Worm (Caenorhabditis elegans) whole organism, young adult: ENCODE results near the gene gbb-2.

ENCODE experiments used
- B0019.2 ChIP-seq: fragments of 200-800 bp; sonication (Bioruptor generic); conservative IDR thresholded peaks from 2 replicates; pipeline ENCODE4 v1.3.6; 2022; ENCODE audit warnings: missing genetic modification reagents, missing genetic modification characterization, missing compliant biosample characterization
- B0035.1 ChIP-seq: sonication (generic microtip); optimal IDR thresholded peaks from 2 replicates; lab custom pipeline; 2016; ENCODE audit warnings: missing genetic modification characterization, mild to moderate bottlenecking, missing compliant biosample characterization, missing genotype, missing genetic modification reagents
- F22D6.2 ChIP-seq: sonication (generic microtip); optimal IDR thresholded peaks from 2 replicates; lab custom pipeline; 2016; ENCODE audit warnings: mild to moderate bottlenecking, missing genetic modification characterization, missing compliant biosample characterization
- F23B12.7 ChIP-seq: sonication (generic microtip); optimal IDR thresholded peaks from 2 replicates; lab custom pipeline; 2017; ENCODE audit warnings: missing genetic modification characterization, mild to moderate bottlenecking, missing compliant biosample characterization, antibody characterized with exemption, moderate library complexity; ENCODE audit not compliant: insufficient read depth
- F33H1.4 ChIP-seq: fragments of 200-800 bp; sonication (Bioruptor generic); IDR thresholded peaks from 2 replicates; pipeline ENCODE4 v1.3.6; 2022; ENCODE audit warnings: missing genetic modification reagents, missing genetic modification characterization, missing compliant biosample characterization
- F39B2.1 ChIP-seq: fragments of 200-800 bp; sonication (Bioruptor generic); IDR thresholded peaks from 2 replicates; pipeline ENCODE4 v1.3.6; 2022; ENCODE audit warnings: missing genetic modification reagents, missing genetic modification characterization, missing compliant biosample characterization
- F52B5.7 ChIP-seq: sonication (generic microtip); optimal IDR thresholded peaks from 2 replicates; lab custom pipeline; 2016; ENCODE audit warnings: mild to moderate bottlenecking, missing genetic modification characterization, missing compliant biosample characterization
- F57A8.1 ChIP-seq: fragments of 200-800 bp; sonication (Bioruptor generic); optimal IDR thresholded peaks from 2 replicates; lab custom pipeline; 2018; ENCODE audit warnings: mild to moderate bottlenecking, missing genetic modification characterization, moderate library complexity, missing compliant biosample characterization
- K12H6.12 ChIP-seq: fragments of 200-800 bp; sonication (Bioruptor generic); optimal IDR thresholded peaks from 2 replicates; lab custom pipeline; 2018; ENCODE audit warnings: mild to moderate bottlenecking, missing genetic modification characterization, missing compliant biosample characterization
- Y53F4B.3 ChIP-seq: fragments of 200-800 bp; sonication (Bioruptor generic); IDR thresholded peaks from 2 replicates; pipeline ENCODE4 v1.3.6; 2022; ENCODE audit warnings: missing genetic modification reagents, missing genetic modification characterization, missing compliant biosample characterization
- Y53G8AR.9 ChIP-seq: fragments of 200-800 bp; sonication (Bioruptor generic); conservative IDR thresholded peaks from 2 replicates; pipeline ENCODE4 v1.3.6; 2022; ENCODE audit warnings: missing genetic modification reagents, missing genetic modification characterization, missing compliant biosample characterization
- ZK185.1 ChIP-seq: sonication (generic microtip); optimal IDR thresholded peaks from 2 replicates; lab custom pipeline; 2016; ENCODE audit warnings: mild to moderate bottlenecking, missing genetic modification characterization, missing compliant biosample characterization; ENCODE audit not compliant: poor library complexity, severe bottlenecking
- ama-1 ChIP-seq, 3 experiments: fragments of 150-350 bp in 1 of 3; sonication (generic microtip) in 2 of 3; optimal IDR thresholded peaks; 2 replicates each; lab custom pipeline; 2014 to 2018; ENCODE audit warnings: missing biosample characterization in 2 of 3, missing genetic modification characterization in 2 of 3, missing genetic modification reagents in 2 of 3
- attf-3 ChIP-seq: fragments of 200-800 bp; sonication (Bioruptor generic); conservative IDR thresholded peaks from 2 replicates; pipeline ENCODE4 v1.3.6; 2022; ENCODE audit warnings: missing genetic modification reagents, missing genetic modification characterization, missing compliant biosample characterization
- bed-1 ChIP-seq: fragments of 200-800 bp; sonication (Bioruptor generic); IDR thresholded peaks from 2 replicates; pipeline ENCODE4 v1.3.6; 2022; ENCODE audit warnings: missing genetic modification reagents, missing genetic modification characterization, missing compliant biosample characterization
- bed-2 ChIP-seq: fragments of 200-800 bp; sonication (Bioruptor generic); IDR thresholded peaks from 2 replicates; pipeline ENCODE4 v1.3.6; 2022; ENCODE audit warnings: missing genetic modification reagents, missing genetic modification characterization, missing compliant biosample characterization
- ceh-100 ChIP-seq: fragments of 200-800 bp; sonication (Bioruptor generic); IDR thresholded peaks from 2 replicates; pipeline ENCODE4 v1.3.6; 2022; ENCODE audit warnings: missing genetic modification reagents, missing genetic modification characterization, missing compliant biosample characterization
- ceh-27 ChIP-seq: fragments of 200-800 bp; sonication (Bioruptor generic); optimal IDR thresholded peaks from 2 replicates; lab custom pipeline; 2018; ENCODE audit warnings: mild to moderate bottlenecking, missing genetic modification characterization, moderate library complexity, missing compliant biosample characterization
- ceh-40 ChIP-seq: fragments of 200-800 bp; sonication (Bioruptor generic); IDR thresholded peaks from 2 replicates; pipeline ENCODE4 v1.3.6; 2022; ENCODE audit warnings: missing genetic modification characterization, missing compliant biosample characterization
- ceh-58 ChIP-seq: fragments of 200-800 bp; sonication (Bioruptor generic); IDR thresholded peaks from 2 replicates; pipeline ENCODE4 v1.3.6; 2022; ENCODE audit warnings: missing genetic modification characterization, missing compliant biosample characterization
- ceh-79 ChIP-seq: sonication (generic microtip); optimal IDR thresholded peaks from 2 replicates; lab custom pipeline; 2017; ENCODE audit warnings: mild to moderate bottlenecking, missing genetic modification characterization, missing compliant biosample characterization
- die-1 ChIP-seq: sonication (generic microtip); optimal IDR thresholded peaks from 2 replicates; lab custom pipeline; 2016; ENCODE audit warnings: missing genotype, mild to moderate bottlenecking, missing genetic modification characterization, missing compliant biosample characterization
- dox-1 ChIP-seq: fragments of 200-800 bp; sonication (Bioruptor generic); IDR thresholded peaks from 2 replicates; pipeline ENCODE4 v1.3.6; 2022; ENCODE audit warnings: missing genetic modification reagents, missing genetic modification characterization, missing compliant biosample characterization
- efl-1 ChIP-seq: fragments of 150-350 bp; optimal IDR thresholded peaks from 2 replicates; lab custom pipeline; 2014; ENCODE audit warnings: missing biosample characterization, missing genetic modification reagents, missing genetic modification characterization
- egl-18 ChIP-seq: fragments of 200-800 bp; sonication (Bioruptor generic); IDR thresholded peaks from 2 replicates; pipeline ENCODE4 v1.3.6; 2022; ENCODE audit warnings: missing genetic modification reagents, missing genetic modification characterization, missing compliant biosample characterization
- egrh-3 ChIP-seq: fragments of 200-800 bp; sonication (Bioruptor generic); IDR thresholded peaks from 2 replicates; pipeline ENCODE4 v1.3.6; 2022; ENCODE audit warnings: missing genetic modification reagents, missing genetic modification characterization, missing compliant biosample characterization
- fkh-3 ChIP-seq: sonication (generic microtip); optimal IDR thresholded peaks from 2 replicates; lab custom pipeline; 2016; ENCODE audit warnings: mild to moderate bottlenecking, missing genetic modification characterization, missing compliant biosample characterization
- hmg-20 ChIP-seq: fragments of 200-800 bp; sonication (Bioruptor generic); IDR thresholded peaks from 2 replicates; pipeline ENCODE4 v1.3.6; 2022; ENCODE audit warnings: missing genetic modification reagents, missing genetic modification characterization, missing compliant biosample characterization
- hsf-1 ChIP-seq: fragments of 200-800 bp; sonication (Bioruptor generic); IDR thresholded peaks from 2 replicates; pipeline ENCODE4 v1.3.6; 2022; ENCODE audit warnings: missing genetic modification reagents, missing genetic modification characterization, missing compliant biosample characterization
- lag-1 ChIP-seq: fragments of 200-800 bp; sonication (Bioruptor generic); IDR thresholded peaks from 2 replicates; pipeline ENCODE4 v1.3.6; 2022; ENCODE audit warnings: missing genetic modification reagents, missing genetic modification characterization, missing compliant biosample characterization
- let-607 ChIP-seq, 2 experiments: fragments of 200-800 bp in 1 of 2; sonication (Bioruptor generic) in 1 of 2; sonication (generic microtip) in 1 of 2; optimal IDR thresholded peaks; 2 replicates each; lab custom pipeline; 2016 to 2018; ENCODE audit warnings: mild to moderate bottlenecking in 2 of 2, missing compliant biosample characterization in 2 of 2, missing genetic modification characterization in 2 of 2, moderate library complexity in 2 of 2, missing genotype in 1 of 2
- lin-26 ChIP-seq: fragments of 200-800 bp; sonication (Bioruptor generic); IDR thresholded peaks from 2 replicates; pipeline ENCODE4 v1.3.6; 2022; ENCODE audit warnings: missing genetic modification reagents, missing genetic modification characterization, missing compliant biosample characterization
- lin-54 ChIP-seq: fragments of 200-800 bp; sonication (Bioruptor generic); optimal IDR thresholded peaks from 2 replicates; lab custom pipeline; 2018; ENCODE audit warnings: mild to moderate bottlenecking, missing genetic modification characterization, missing compliant biosample characterization
- lsl-1 ChIP-seq: fragments of 200-800 bp; sonication (Bioruptor generic); optimal IDR thresholded peaks from 2 replicates; lab custom pipeline; 2018; ENCODE audit warnings: mild to moderate bottlenecking, missing genetic modification characterization, moderate library complexity, missing compliant biosample characterization
- madf-8 ChIP-seq: fragments of 200-800 bp; sonication (Bioruptor generic); conservative IDR thresholded peaks from 2 replicates; pipeline ENCODE4 v1.3.6; 2022; ENCODE audit warnings: missing genetic modification reagents, missing genetic modification characterization, missing compliant biosample characterization
- mel-28 ChIP-seq: sonication (generic microtip); optimal IDR thresholded peaks from 2 replicates; lab custom pipeline; 2016; ENCODE audit warnings: borderline replicate concordance, mild to moderate bottlenecking, missing genetic modification characterization, missing compliant biosample characterization
- nhr-120 ChIP-seq: fragments of 200-800 bp; sonication (Bioruptor generic); IDR thresholded peaks from 2 replicates; pipeline ENCODE4 v1.3.6; 2022; ENCODE audit warnings: missing genetic modification characterization, missing compliant biosample characterization
- nhr-27 ChIP-seq: fragments of 200-800 bp; sonication (Bioruptor generic); optimal IDR thresholded peaks from 2 replicates; lab custom pipeline; 2018; ENCODE audit warnings: mild to moderate bottlenecking, missing genetic modification characterization, moderate library complexity, missing compliant biosample characterization
- pbrm-1 ChIP-seq: fragments of 200-800 bp; sonication (Bioruptor generic); IDR thresholded peaks from 2 replicates; pipeline ENCODE4 v1.3.6; 2022; ENCODE audit warnings: missing genetic modification reagents, missing genetic modification characterization, missing compliant biosample characterization
- rec-8 ChIP-seq, 2 experiments: sonication (generic microtip); optimal IDR thresholded peaks; 2 replicates each; lab custom pipeline; 2016; ENCODE audit warnings: mild to moderate bottlenecking in 2 of 2, missing genetic modification characterization in 2 of 2, missing genetic modification reagents in 2 of 2, missing genotype in 2 of 2, missing biosample characterization in 1 of 2, missing compliant biosample characterization in 1 of 2, moderate library complexity in 1 of 2
- repo-1 ChIP-seq: sonication (generic microtip); optimal IDR thresholded peaks from 2 replicates; lab custom pipeline; 2017; ENCODE audit warnings: mild to moderate bottlenecking, missing genetic modification characterization, missing compliant biosample characterization
- snpc-4 ChIP-seq, 5 experiments: fragments of 150-350 bp in 1 of 5; sonication (generic microtip) in 4 of 5; optimal IDR thresholded peaks; 2 replicates each; lab custom pipeline; 2014 to 2018; ENCODE audit warnings: missing genetic modification characterization in 5 of 5, missing biosample characterization in 3 of 5, antibody characterized with exemption in 2 of 5, mild to moderate bottlenecking in 2 of 5, missing compliant biosample characterization in 2 of 5, missing genotype in 2 of 5, moderate library complexity in 2 of 5, missing genetic modification reagents in 1 of 5
- somi-1 ChIP-seq: fragments of 200-800 bp; sonication (Bioruptor generic); optimal IDR thresholded peaks from 2 replicates; lab custom pipeline; 2018; ENCODE audit warnings: mild to moderate bottlenecking, missing genetic modification characterization, missing compliant biosample characterization
- tbx-9 ChIP-seq: sonication (generic microtip); optimal IDR thresholded peaks from 2 replicates; lab custom pipeline; 2016; ENCODE audit warnings: borderline replicate concordance, missing genetic modification characterization, inconsistent platforms, missing compliant biosample characterization
- unc-62 ChIP-seq: fragments of 150-350 bp; optimal IDR thresholded peaks from 2 replicates; lab custom pipeline; 2014; ENCODE audit warnings: missing biosample characterization, missing genetic modification reagents, missing genetic modification characterization
- ztf-18 ChIP-seq: sonication (generic microtip); optimal IDR thresholded peaks from 2 replicates; lab custom pipeline; 2016; ENCODE audit warnings: missing genotype, mild to moderate bottlenecking, missing genetic modification characterization, missing compliant biosample characterization
- ztf-25 ChIP-seq: fragments of 200-800 bp; sonication (Bioruptor generic); IDR thresholded peaks from 2 replicates; pipeline ENCODE4 v1.3.6; 2022; ENCODE audit warnings: missing genetic modification reagents, missing genetic modification characterization, missing compliant biosample characterization

Gene gbb-2

ce11 chrIV:4449843-4450242 lies 56.7 kb downstream of the gbb-2 start (continued):
- no peak for TF ChIP-seq somi-1 (GFP tag; lab: Kevin White, UChicago)
- TF ChIP-seq mel-28 = no peak
- TF ChIP-seq rec-8 (tag; optimal IDR thresholded peaks at IDR 0.05; lab: Kevin White, UChicago) = peak; percentile 19 to 23
- peak; percentile 30 for TF ChIP-seq B0035.1 (tag; lab: Kevin White, UChicago)
- TF ChIP-seq ceh-27 (GFP tag; lab: Kevin White, UChicago) = no peak
- TF ChIP-seq bed-1 = no peak
- TF ChIP-seq fkh-3 (tag; lab: Kevin White, UChicago) = peak; percentile 6
- TF ChIP-seq K12H6.12 (tag; lab: Kevin White, UChicago) = no peak
- peak; percentile 18 for TF ChIP-seq die-1 (tag; lab: Kevin White, UChicago)
- no peak for TF ChIP-seq snpc-4 (GFP tag; optimal IDR thresholded peaks at IDR 0.05; lab: Kevin White, UChicago)
- peak in 2 of 4 experiments; percentile 22 to 47 for TF ChIP-seq snpc-4 (tag; optimal IDR thresholded peaks at IDR 0.05; lab: Kevin White, UChicago)
- no peak for TF ChIP-seq F57A8.1
- TF ChIP-seq bed-2 (GFP tag; lab: Robert Waterston, UW) = no peak
- TF ChIP-seq F39B2.1 = no peak
- TF ChIP-seq egl-18 (GFP tag; lab: Robert Waterston, UW) = no peak
- TF ChIP-seq ceh-58 (GFP tag; lab: Robert Waterston, UW) = 0 out of 2 replicates have a peak, but pooled peaks have one; percentile 41
- no peak for TF ChIP-seq hmg-20 (GFP tag; lab: Robert Waterston, UW)
- TF ChIP-seq attf-3 (GFP tag; lab: Robert Waterston, UW) = 0 out of 2 replicates have a peak, but pooled peaks have one; percentile 9
- TF ChIP-seq tbx-9 = no peak
- TF ChIP-seq lsl-1 (GFP tag; lab: Kevin White, UChicago) = no peak
- no peak; the same call in 1 of the 2 replicates for TF ChIP-seq dox-1
- no peak for TF ChIP-seq efl-1 (GFP tag; lab: Kevin White, UChicago)
- TF ChIP-seq ceh-79 = no peak
- TF ChIP-seq egrh-3 (GFP tag; lab: Robert Waterston, UW) = no peak
- TF ChIP-seq Y53G8AR.9 (GFP tag; lab: Robert Waterston, UW) = no peak
- no peak for TF ChIP-seq madf-8 (GFP tag; lab: Robert Waterston, UW)
- TF ChIP-seq repo-1 (tag; lab: Kevin White, UChicago) = peak; percentile 75
- TF ChIP-seq Y53F4B.3 (GFP tag; lab: Robert Waterston, UW) = no peak
- no peak for TF ChIP-seq F23B12.7 (tag; lab: Kevin White, UChicago)
- no peak; the same call in 1 of the 2 replicates for TF ChIP-seq hsf-1
- no peak for TF ChIP-seq ztf-25 (GFP tag; lab: Robert Waterston, UW)
- peak; percentile 49 for TF ChIP-seq ama-1 (optimal IDR thresholded peaks at IDR 0.05; lab: Kevin White, UChicago)
- TF ChIP-seq ama-1 (GFP tag; optimal IDR thresholded peaks at IDR 0.05; lab: Kevin White, UChicago) = no peak
- no peak for TF ChIP-seq F22D6.2 (tag; lab: Kevin White, UChicago)
- TF ChIP-seq pbrm-1 = 0 out of 2 replicates have a peak, but pooled peaks have one; percentile 40
- TF ChIP-seq ZK185.1 (tag; lab: Kevin White, UChicago) = peak; percentile 72
- TF ChIP-seq nhr-120 (GFP tag; lab: Robert Waterston, UW) = no peak
- TF ChIP-seq B0019.2 (GFP tag; lab: Robert Waterston, UW) = no peak
- TF ChIP-seq ceh-100 (GFP tag; lab: Robert Waterston, UW) = 0 out of 2 replicates have a peak, but pooled peaks have one; percentile 27
- peak; percentile 39 for TF ChIP-seq F33H1.4
- no peak for TF ChIP-seq unc-62 (GFP tag; lab: Kevin White, UChicago)
- no peak for TF ChIP-seq let-607 (tag; optimal IDR thresholded peaks at IDR 0.05; lab: Kevin White, UChicago)
- no peak for TF ChIP-seq ceh-40 (GFP tag; lab: Robert Waterston, UW)
- TF ChIP-seq F52B5.7 (tag; lab: Kevin White, UChicago) = peak; percentile 52
- TF ChIP-seq nhr-27 (tag; lab: Kevin White, UChicago) = no peak
- TF ChIP-seq lag-1 (GFP tag; lab: Robert Waterston, UW) = no peak
- TF ChIP-seq lin-26 (GFP tag; lab: Robert Waterston, UW) = peak; percentile 58; the same call in 1 of the 2 replicates
- peak; percentile 4 for TF ChIP-seq lin-54 (GFP tag; lab: Kevin White, UChicago)
- TF ChIP-seq ztf-18 (tag; lab: Kevin White, UChicago) = peak; percentile 40
